Fruit fly (Drosophila melanogaster) whole organism, prepupa: Measurements from ENCODE around the gene CG33523.

ENCODE experiments used
- CG10631 ChIP-seq: fragments of 200-800 bp; sonication (Bioruptor generic); optimal IDR thresholded peaks from 2 replicates; lab custom pipeline; 2016; ENCODE audit warnings: missing biosample characterization, missing genetic modification characterization
- CG10669 ChIP-seq: fragments of 200-800 bp; sonication (Bioruptor generic); optimal IDR thresholded peaks from 3 replicates; lab custom pipeline; 2018; ENCODE audit warnings: missing biosample characterization, mild to moderate bottlenecking, missing genetic modification characterization, moderate library complexity
- CG11294 ChIP-seq: fragments of 200-800 bp; sonication (Bioruptor generic); IDR thresholded peaks from 2 replicates; pipeline ENCODE4 v1.3.6; 2022; ENCODE audit warnings: missing biosample characterization, missing genetic modification characterization
- CG11762 ChIP-seq: fragments of 200-800 bp; sonication (Bioruptor generic); optimal IDR thresholded peaks from 3 replicates; lab custom pipeline; 2016; ENCODE audit warnings: missing biosample characterization, missing genetic modification characterization; ENCODE audit not compliant: insufficient read depth
- CG15336 ChIP-seq: fragments of 200-800 bp; sonication (Bioruptor generic); IDR thresholded peaks from 2 replicates; pipeline ENCODE4 v1.3.6; 2022; ENCODE audit warnings: missing biosample characterization, missing genetic modification characterization
- CG1621 ChIP-seq: fragments of 200-800 bp; sonication (Bioruptor generic); optimal IDR thresholded peaks from 3 replicates; lab custom pipeline; 2018; ENCODE audit warnings: missing biosample characterization, mild to moderate bottlenecking, missing genetic modification characterization
- CG16779 ChIP-seq: fragments of 200-800 bp; sonication (Bioruptor generic); optimal IDR thresholded peaks from 3 replicates; lab custom pipeline; 2017; ENCODE audit warnings: missing biosample characterization, mild to moderate bottlenecking, missing genetic modification characterization
- CG3032 ChIP-seq: fragments of 200-800 bp; optimal IDR thresholded peaks from 2 replicates; lab custom pipeline; 2019; ENCODE audit warnings: missing biosample characterization, mild to moderate bottlenecking, missing genetic modification characterization, moderate library complexity
- CG32006 ChIP-seq: fragments of 200-800 bp; sonication (Bioruptor generic); optimal IDR thresholded peaks from 3 replicates; lab custom pipeline; 2017; ENCODE audit warnings: missing biosample characterization, mild to moderate bottlenecking, missing genetic modification characterization
- CG34406 ChIP-seq: fragments of 200-800 bp; sonication (Bioruptor generic); optimal IDR thresholded peaks from 3 replicates; lab custom pipeline; 2016; ENCODE audit warnings: missing biosample characterization, missing genetic modification characterization
- CG4318 ChIP-seq: fragments of 200-800 bp; sonication (Bioruptor generic); optimal IDR thresholded peaks from 3 replicates; lab custom pipeline; 2017; ENCODE audit warnings: missing biosample characterization, mild to moderate bottlenecking, missing genetic modification characterization
- CG6163 ChIP-seq: fragments of 200-800 bp; sonication (Bioruptor generic); IDR thresholded peaks from 3 replicates; pipeline ENCODE4 v1.3.6; 2022; ENCODE audit warnings: missing biosample characterization, missing genetic modification characterization
- CG6276 ChIP-seq: fragments of 200-800 bp; sonication (Bioruptor generic); optimal IDR thresholded peaks from 2 replicates; lab custom pipeline; 2017; ENCODE audit warnings: missing biosample characterization, mild to moderate bottlenecking, missing genetic modification characterization
- CG6792 ChIP-seq: fragments of 200-800 bp; sonication (Bioruptor generic); optimal IDR thresholded peaks from 3 replicates; lab custom pipeline; 2016; ENCODE audit warnings: missing biosample characterization, missing genetic modification characterization
- CG6808 ChIP-seq: fragments of 200-800 bp; sonication (Bioruptor generic); optimal IDR thresholded peaks from 3 replicates; lab custom pipeline; 2017; ENCODE audit warnings: missing biosample characterization, missing genetic modification characterization, mild to moderate bottlenecking, moderate library complexity, missing genetic modification reagents
- CG6854 ChIP-seq: fragments of 200-800 bp; sonication (Bioruptor generic); optimal IDR thresholded peaks from 2 replicates; lab custom pipeline; 2017; ENCODE audit warnings: missing biosample characterization, mild to moderate bottlenecking, missing genetic modification characterization
- CG7368 ChIP-seq: fragments of 200-800 bp; sonication (Bioruptor generic); optimal IDR thresholded peaks from 3 replicates; lab custom pipeline; 2016; ENCODE audit warnings: missing biosample characterization, missing genetic modification characterization
- CG8319 ChIP-seq: fragments of 200-800 bp; sonication (Bioruptor generic); optimal IDR thresholded peaks from 3 replicates; lab custom pipeline; 2016; ENCODE audit warnings: missing biosample characterization, missing genetic modification characterization
- CG8632 ChIP-seq: fragments of 200-800 bp; sonication (Bioruptor generic); optimal IDR thresholded peaks from 3 replicates; lab custom pipeline; 2016; ENCODE audit warnings: missing biosample characterization, missing genetic modification characterization
- CG9139 ChIP-seq: fragments of 200-800 bp; sonication (Bioruptor generic); optimal IDR thresholded peaks from 3 replicates; lab custom pipeline; 2017; ENCODE audit warnings: missing biosample characterization, mild to moderate bottlenecking, missing genetic modification characterization
- Eip78C ChIP-seq: fragments of 200-800 bp; sonication (Bioruptor generic); peaks from one replicate; lab custom pipeline; 2016; ENCODE audit warnings: missing biosample characterization, missing genetic modification characterization
- Eip93F ChIP-seq: fragments of 200-800 bp; sonication (Bioruptor generic); optimal IDR thresholded peaks from 2 replicates; lab custom pipeline; 2016; ENCODE audit warnings: missing biosample characterization, mild to moderate bottlenecking, missing genetic modification characterization
- Ets21C ChIP-seq: fragments of 200-800 bp; sonication (Bioruptor generic); optimal IDR thresholded peaks from 3 replicates; lab custom pipeline; 2016; ENCODE audit warnings: missing biosample characterization, missing genetic modification characterization
- Ets96B ChIP-seq: fragments of 200-800 bp; optimal IDR thresholded peaks from 2 replicates; lab custom pipeline; 2019; ENCODE audit warnings: missing biosample characterization, mild to moderate bottlenecking, missing genetic modification characterization, moderate library complexity
- Gug ChIP-seq: fragments of 200-800 bp; sonication (Bioruptor generic); IDR thresholded peaks from 2 replicates; pipeline ENCODE4 v1.3.6; 2022; ENCODE audit warnings: missing biosample characterization, missing genetic modification characterization
- Hr38 ChIP-seq: sonication (Bioruptor generic); optimal IDR thresholded peaks from 2 replicates; lab custom pipeline; 2016; ENCODE audit warnings: missing biosample characterization, missing genetic modification characterization
- Hr39 ChIP-seq: fragments of 200-800 bp; sonication (Bioruptor generic); optimal IDR thresholded peaks from 2 replicates; lab custom pipeline; 2016; ENCODE audit warnings: missing biosample characterization, missing genetic modification characterization
- Hr4 ChIP-seq: fragments of 200-800 bp; sonication (Bioruptor generic); optimal IDR thresholded peaks from 3 replicates; lab custom pipeline; 2016; ENCODE audit warnings: missing biosample characterization, missing genetic modification characterization
- Met ChIP-seq: fragments of 200-800 bp; sonication (Bioruptor generic); optimal IDR thresholded peaks from 3 replicates; lab custom pipeline; 2016; ENCODE audit warnings: missing biosample characterization, missing genetic modification characterization
- OdsH ChIP-seq: fragments of 200-800 bp; sonication (Bioruptor generic); optimal IDR thresholded peaks from 3 replicates; lab custom pipeline; 2016; ENCODE audit warnings: missing biosample characterization, missing genetic modification characterization
- Sox102F ChIP-seq: fragments of 200-800 bp; sonication (Bioruptor generic); optimal IDR thresholded peaks from 2 replicates; lab custom pipeline; 2016; ENCODE audit warnings: missing biosample characterization, mild to moderate bottlenecking, missing genetic modification characterization
- Sox14 ChIP-seq: fragments of 200-800 bp; sonication (Bioruptor generic); optimal IDR thresholded peaks from 3 replicates; lab custom pipeline; 2016; ENCODE audit warnings: missing biosample characterization, missing genetic modification characterization
- Sox15 ChIP-seq: fragments of 200-800 bp; sonication (Bioruptor generic); optimal IDR thresholded peaks from 3 replicates; lab custom pipeline; 2016; ENCODE audit warnings: missing biosample characterization, missing genetic modification characterization
- achi ChIP-seq: fragments of 200-800 bp; sonication (Bioruptor generic); optimal IDR thresholded peaks from 3 replicates; lab custom pipeline; 2016; ENCODE audit warnings: missing biosample characterization, missing genetic modification characterization
- acj6 ChIP-seq: fragments of 200-800 bp; sonication (Bioruptor generic); optimal IDR thresholded peaks from 3 replicates; lab custom pipeline; 2016; ENCODE audit warnings: missing biosample characterization, missing genetic modification characterization
- dsx ChIP-seq: fragments of 200-800 bp; optimal IDR thresholded peaks from 3 replicates; lab custom pipeline; 2019; ENCODE audit warnings: missing biosample characterization, mild to moderate bottlenecking, missing genetic modification characterization, moderate library complexity; ENCODE audit not compliant: poor library complexity, severe bottlenecking
- eg ChIP-seq: fragments of 200-800 bp; sonication (Bioruptor generic); IDR thresholded peaks from 3 replicates; pipeline ENCODE4 v1.3.6; 2022; ENCODE audit warnings: missing biosample characterization, missing genetic modification characterization
- esn ChIP-seq: fragments of 200-800 bp; sonication (Bioruptor generic); optimal IDR thresholded peaks from 2 replicates; lab custom pipeline; 2016; ENCODE audit warnings: missing biosample characterization, mild to moderate bottlenecking, missing genetic modification characterization, moderate library complexity
- fd59A ChIP-seq: fragments of 200-800 bp; sonication (Bioruptor generic); optimal IDR thresholded peaks from 2 replicates; lab custom pipeline; 2017; ENCODE audit warnings: missing biosample characterization, mild to moderate bottlenecking, missing genetic modification characterization, missing genetic modification reagents
- fd85E ChIP-seq: fragments of 200-800 bp; sonication (Bioruptor generic); optimal IDR thresholded peaks from 3 replicates; lab custom pipeline; 2016; ENCODE audit warnings: missing biosample characterization, missing genetic modification characterization
- fkh ChIP-seq: fragments of 200-800 bp; sonication (Bioruptor generic); optimal IDR thresholded peaks from 3 replicates; lab custom pipeline; 2017; ENCODE audit warnings: missing biosample characterization, mild to moderate bottlenecking, missing genetic modification characterization, moderate library complexity
- lz ChIP-seq: fragments of 200-800 bp; sonication (Bioruptor generic); optimal IDR thresholded peaks from 3 replicates; lab custom pipeline; 2016; ENCODE audit warnings: missing biosample characterization, missing genetic modification characterization
- net ChIP-seq: fragments of 200-800 bp; sonication (Bioruptor generic); optimal IDR thresholded peaks from 3 replicates; lab custom pipeline; 2016; ENCODE audit warnings: missing biosample characterization, missing genetic modification characterization
- pdm3 ChIP-seq: fragments of 200-800 bp; sonication (Bioruptor generic); optimal IDR thresholded peaks from 3 replicates; lab custom pipeline; 2016; ENCODE audit warnings: missing biosample characterization, missing genetic modification characterization
- salr ChIP-seq, 2 experiments: fragments of 200-800 bp; sonication (Bioruptor generic); optimal IDR thresholded peaks; 3 replicates each; lab custom pipeline; 2016 to 2018; ENCODE audit warnings: missing biosample characterization in 2 of 2, missing genetic modification characterization in 2 of 2, mild to moderate bottlenecking in 1 of 2
- spab ChIP-seq: fragments of 200-800 bp; sonication (Bioruptor generic); optimal IDR thresholded peaks from 2 replicates; lab custom pipeline; 2017; ENCODE audit warnings: missing biosample characterization, mild to moderate bottlenecking, missing genetic modification characterization, missing genetic modification reagents
- ss ChIP-seq, 2 experiments: fragments of 200-800 bp; sonication (Bioruptor generic); optimal IDR thresholded peaks; 2 replicates in 1 of 2; 3 replicates in 1 of 2; lab custom pipeline; 2017 to 2018; ENCODE audit warnings: mild to moderate bottlenecking in 2 of 2, missing biosample characterization in 2 of 2, missing genetic modification characterization in 2 of 2, moderate library complexity in 1 of 2
- vri ChIP-seq: fragments of 200-800 bp; sonication (Bioruptor generic); optimal IDR thresholded peaks from 3 replicates; lab custom pipeline; 2016; ENCODE audit warnings: missing biosample characterization, mild to moderate bottlenecking, missing genetic modification characterization

The CG33523 gene

dm6 chr3L:5952132-5952531 lies 28.5 kb downstream of the CG33523 start (continued):
- TF ChIP-seq CG6276 (GFP tag; lab: Kevin White, UChicago) (no peak), dsx (GFP tag; lab: Kevin White, UChicago) (no peak), fkh (GFP tag; lab: Kevin White, UChicago) (peak; percentile 4), Hr39 (GFP tag; lab: Kevin White, UChicago) (no peak), Met (peak; percentile 34), CG16779 (tag; lab: Kevin White, UChicago) (no peak), OdsH (GFP tag; lab: Kevin White, UChicago) (peak; percentile 40), CG3032 (tag; lab: Kevin White, UChicago) (peak; percentile 36), lz (GFP tag; lab: Kevin White, UChicago) (peak; percentile 14), CG9139 (GFP tag; lab: Kevin White, UChicago) (no peak), salr (GFP tag; optimal IDR thresholded peaks at IDR 0.05; lab: Kevin White, UChicago) (peak in 1 of 2 experiments; percentile 62), net (peak; percentile 15), vri (no peak), CG10631 (GFP tag; lab: Kevin White, UChicago) (peak; percentile 55), Hr38 (GFP tag; lab: Kevin White, UChicago) (no peak), Ets96B (peak; percentile 64), Eip93F (no peak), pdm3 (peak; percentile 5), fd59A (GFP tag; lab: Kevin White, UChicago) (no peak)

DNA sequence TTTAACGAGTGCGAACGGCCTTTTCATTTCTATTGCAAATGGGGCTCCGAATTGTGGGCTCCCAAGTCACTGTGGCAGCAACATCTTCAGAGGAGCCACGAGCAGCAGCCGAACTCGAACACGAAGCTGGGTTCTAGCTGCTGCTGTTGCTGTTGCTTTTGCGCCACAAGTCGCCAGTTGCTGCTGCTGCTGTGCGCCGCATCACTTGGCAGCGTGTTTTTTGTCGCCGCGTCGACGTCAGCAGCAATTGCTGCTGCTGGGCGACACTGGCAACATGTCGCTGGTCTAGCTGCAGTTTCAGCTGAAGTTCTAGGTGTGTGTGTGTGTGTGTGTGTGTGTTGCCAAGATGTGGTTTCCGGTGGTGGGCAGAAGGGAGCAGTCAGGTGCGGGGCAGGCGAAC lies 28.9 kb downstream of the CG33523 start:
- TF ChIP-seq Gug (no peak), salr (GFP tag; optimal IDR thresholded peaks at IDR 0.05; lab: Kevin White, UChicago) (no peak), Sox102F (GFP tag; lab: Kevin White, UChicago) (no peak), CG4318 (GFP tag; lab: Kevin White, UChicago) (no peak), vri (no peak), net (no peak), Eip78C (GFP tag; lab: Kevin White, UChicago) (peak; percentile 15), Ets21C (no peak), acj6 (GFP tag; lab: Kevin White, UChicago) (no peak), ss (GFP tag; optimal IDR thresholded peaks at IDR 0.05; lab: Kevin White, UChicago) (peak in 1 of 2 experiments; percentile 32), esn (GFP tag; lab: Kevin White, UChicago) (no peak), Hr39 (GFP tag; lab: Kevin White, UChicago) (no peak), CG10669 (GFP tag; lab: Kevin White, UChicago) (no peak), Hr4 (GFP tag; lab: Kevin White, UChicago) (no peak), CG11294 (no peak), achi (GFP tag; lab: Kevin White, UChicago) (no peak), Sox14 (no peak), eg (no peak), CG6163 (GFP tag; lab: Robert Waterston, UW) (no peak), CG6792 (no peak), Sox15 (no peak), CG6854 (GFP tag; lab: Kevin White, UChicago) (no peak), CG8632 (GFP tag; lab: Kevin White, UChicago) (no peak), spab (GFP tag; lab: Kevin White, UChicago) (no peak), CG15336 (GFP tag; lab: Robert Waterston, UW) (no peak), OdsH (GFP tag; lab: Kevin White, UChicago) (no peak), CG34406 (GFP tag; lab: Kevin White, UChicago) (no peak), CG3032 (tag; lab: Kevin White, UChicago) (no peak), Hr38 (GFP tag; lab: Kevin White, UChicago) (no peak), CG7368 (GFP tag; lab: Kevin White, UChicago) (no peak), dsx (GFP tag; lab: Kevin White, UChicago) (peak; percentile 49), CG8319 (GFP tag; lab: Kevin White, UChicago) (no peak), CG11762 (GFP tag; lab: Kevin White, UChicago) (no peak), CG10631 (GFP tag; lab: Kevin White, UChicago) (no peak), fd59A (GFP tag; lab: Kevin White, UChicago) (no peak), CG1621 (peak; percentile 7), lz (GFP tag; lab: Kevin White, UChicago) (no peak), fkh (GFP tag; lab: Kevin White, UChicago) (no peak), CG16779 (tag; lab: Kevin White, UChicago) (no peak), fd85E (GFP tag; lab: Kevin White, UChicago) (no peak), Ets96B (no peak), CG32006 (GFP tag; lab: Kevin White, UChicago) (no peak), CG6808 (GFP tag; lab: Kevin White, UChicago) (peak; percentile 7)
